Fruit fly (Drosophila melanogaster) whole organism, wandering third instar larva: ENCODE data around the gene Mkk4.

Experiments used
- Abd-B ChIP-seq: fragments of >200 bp; optimal IDR thresholded peaks from 2 replicates; lab custom pipeline; 2017; ENCODE audit warnings: missing biosample characterization, missing genetic modification characterization
- CG32264 ChIP-seq: fragments of 200-800 bp; sonication (Bioruptor generic); optimal IDR thresholded peaks from 2 replicates; lab custom pipeline; 2016; ENCODE audit warnings: missing biosample characterization, missing genetic modification characterization
- CrebA ChIP-seq: fragments of 200-800 bp; sonication (Bioruptor generic); optimal IDR thresholded peaks from 2 replicates; lab custom pipeline; 2016; ENCODE audit warnings: missing biosample characterization, mild to moderate bottlenecking, missing genetic modification characterization, borderline replicate concordance
- Dif ChIP-seq: fragments of 200-275, 200-300 bp; sonication (Bioruptor generic); optimal IDR thresholded peaks from 2 replicates; lab custom pipeline; 2018; ENCODE audit warnings: missing biosample characterization, missing genetic modification characterization; ENCODE audit not compliant: partially characterized antibody
- GATAd ChIP-seq: sonication (Bioruptor generic); optimal IDR thresholded peaks from 2 replicates; lab custom pipeline; 2016; ENCODE audit warnings: missing biosample characterization, missing genetic modification characterization
- Hr78 ChIP-seq: fragments of >200 bp; optimal IDR thresholded peaks from 2 replicates; lab custom pipeline; 2017; ENCODE audit warnings: missing biosample characterization, missing genetic modification characterization
- Myc ChIP-seq: fragments of >200 bp; optimal IDR thresholded peaks from 2 replicates; lab custom pipeline; 2017
- OdsH ChIP-seq: fragments of 200-800 bp; sonication (Bioruptor generic); optimal IDR thresholded peaks from 2 replicates; lab custom pipeline; 2016; ENCODE audit warnings: missing biosample characterization, mild to moderate bottlenecking, missing genetic modification characterization
- Vsx2 ChIP-seq: fragments of 200-300, 225-300 bp; sonication (Bioruptor generic); optimal IDR thresholded peaks from 2 replicates; lab custom pipeline; 2018; ENCODE audit warnings: missing biosample characterization, missing genetic modification characterization; ENCODE audit not compliant: partially characterized antibody
- brk ChIP-seq: fragments of 200-800 bp; sonication (Bioruptor generic); optimal IDR thresholded peaks from 2 replicates; lab custom pipeline; 2016; ENCODE audit warnings: missing biosample characterization, mild to moderate bottlenecking, missing genetic modification characterization
- sv ChIP-seq: fragments of 200-800 bp; sonication (Bioruptor generic); optimal IDR thresholded peaks from 3 replicates; lab custom pipeline; 2016; ENCODE audit warnings: missing biosample characterization, missing genetic modification characterization
- tai ChIP-seq: sonication (Bioruptor generic); optimal IDR thresholded peaks from 2 replicates; lab custom pipeline; 2016; ENCODE audit warnings: missing biosample characterization, missing genetic modification characterization
- usp ChIP-seq: fragments of >200 bp; optimal IDR thresholded peaks from 2 replicates; lab custom pipeline; 2017; ENCODE audit warnings: missing biosample characterization, missing genetic modification characterization

The Mkk4 gene

dm6 chr3R:8619089-8619488 is 31.5 kb downstream of the Mkk4 start:
- TF ChIP-seq usp (GFP tag; lab: Kevin White, UChicago) = no peak
- no peak for TF ChIP-seq OdsH
- TF ChIP-seq sv (GFP tag; lab: Kevin White, UChicago) = no peak
- no peak for TF ChIP-seq Abd-B (GFP tag; lab: Kevin White, UChicago)
- TF ChIP-seq Vsx2 = no peak
- TF ChIP-seq tai (GFP tag; lab: Kevin White, UChicago) = no peak
- TF ChIP-seq, all 38 proteins: peak for 0

- TF ChIP-seq Myc (lab: Kevin White, UChicago) (no peak), GATAd (GFP tag; lab: Kevin White, UChicago) (no peak), CG32264 (no peak), CrebA (no peak), Dif (GFP tag; lab: Kevin White, UChicago) (no peak), Hr78 (GFP tag; lab: Kevin White, UChicago) (no peak), brk (GFP tag; lab: Kevin White, UChicago) (no peak)
Observed at dm6 chr3R:8616149-8616548, 34.4 kb downstream of the Mkk4 start.
